Fruit fly (Drosophila melanogaster) whole organism, pupa: ENCODE results near the gene Rtnl1.

ENCODE experiments used
- CG10348 ChIP-seq: fragments of 200-800 bp; sonication (Bioruptor generic); IDR thresholded peaks from 2 replicates; pipeline ENCODE4 v1.3.6; 2022; ENCODE audit warnings: missing biosample characterization, missing genetic modification characterization
- CG12605 ChIP-seq: fragments of 200-800 bp; sonication (Bioruptor generic); IDR thresholded peaks from 2 replicates; pipeline ENCODE4 v1.3.6; 2022; ENCODE audit warnings: missing biosample characterization, missing genetic modification characterization
- CG13204 ChIP-seq: fragments of 200-800 bp; sonication (Bioruptor generic); optimal IDR thresholded peaks from 2 replicates; lab custom pipeline; 2018; ENCODE audit warnings: missing biosample characterization, mild to moderate bottlenecking, missing genetic modification characterization, moderate library complexity
- CG14655 ChIP-seq: fragments of 200-800 bp; sonication (Bioruptor generic); optimal IDR thresholded peaks from 3 replicates; lab custom pipeline; 2017; ENCODE audit warnings: mild to moderate bottlenecking, missing biosample characterization, missing genetic modification reagents, missing genetic modification characterization
- CG15710 ChIP-seq: fragments of 200-800 bp; sonication (Bioruptor generic); optimal IDR thresholded peaks from 2 replicates; lab custom pipeline; 2018; ENCODE audit warnings: missing biosample characterization, mild to moderate bottlenecking, missing genetic modification characterization, moderate library complexity
- CG17806 ChIP-seq: fragments of 200-800 bp; sonication (Bioruptor generic); optimal IDR thresholded peaks from 2 replicates; lab custom pipeline; 2018; ENCODE audit warnings: missing biosample characterization, mild to moderate bottlenecking, missing genetic modification characterization, moderate library complexity
- CG32121 ChIP-seq: fragments of 200-800 bp; sonication (Bioruptor generic); IDR thresholded peaks from 2 replicates; pipeline ENCODE4 v1.3.6; 2022; ENCODE audit warnings: missing biosample characterization, missing genetic modification characterization
- CG34367 ChIP-seq: fragments of 200-800 bp; sonication (Bioruptor generic); optimal IDR thresholded peaks from 2 replicates; lab custom pipeline; 2018; ENCODE audit warnings: missing biosample characterization, mild to moderate bottlenecking, missing genetic modification characterization
- CG4496 ChIP-seq: fragments of 200-800 bp; sonication (Bioruptor generic); IDR thresholded peaks from 3 replicates; pipeline ENCODE4 v1.3.6; 2022; ENCODE audit warnings: missing biosample characterization, missing genetic modification characterization
- CG8159 ChIP-seq: fragments of 200-800 bp; sonication (Bioruptor generic); optimal IDR thresholded peaks from 3 replicates; lab custom pipeline; 2018; ENCODE audit warnings: missing biosample characterization, mild to moderate bottlenecking, missing genetic modification characterization, moderate library complexity
- CG8301 ChIP-seq: fragments of 200-800 bp; sonication (Bioruptor generic); optimal IDR thresholded peaks from 2 replicates; lab custom pipeline; 2018; ENCODE audit warnings: missing biosample characterization, mild to moderate bottlenecking, missing genetic modification characterization
- CG9948 ChIP-seq: fragments of 200-800 bp; sonication (Bioruptor generic); optimal IDR thresholded peaks from 2 replicates; lab custom pipeline; 2018; ENCODE audit warnings: missing biosample characterization, mild to moderate bottlenecking, missing genetic modification characterization, moderate library complexity
- D1 ChIP-seq: fragments of 200-800 bp; sonication (Bioruptor generic); optimal IDR thresholded peaks from 2 replicates; lab custom pipeline; 2018; ENCODE audit warnings: missing biosample characterization, mild to moderate bottlenecking, missing genetic modification characterization, moderate library complexity
- EcR ChIP-seq: fragments of 200-800 bp; sonication (Bioruptor generic); optimal IDR thresholded peaks from 3 replicates; lab custom pipeline; 2019; ENCODE audit warnings: missing biosample characterization, missing genetic modification characterization, mild to moderate bottlenecking, moderate library complexity, missing genetic modification reagents
- Ets98B ChIP-seq: fragments of 200-800 bp; sonication (Bioruptor generic); IDR thresholded peaks from 2 replicates; pipeline ENCODE4 v1.3.6; 2022; ENCODE audit warnings: missing biosample characterization, missing genetic modification characterization
- Pif1A ChIP-seq: fragments of 200-800 bp; sonication (Bioruptor generic); optimal IDR thresholded peaks from 3 replicates; lab custom pipeline; 2016; ENCODE audit warnings: missing biosample characterization, missing genetic modification characterization
- Pif1B ChIP-seq: fragments of 200-800 bp; sonication (Bioruptor generic); optimal IDR thresholded peaks from 3 replicates; lab custom pipeline; 2016; ENCODE audit warnings: missing biosample characterization, missing genetic modification characterization
- Snoo ChIP-seq: fragments of 200-800 bp; sonication (Bioruptor generic); optimal IDR thresholded peaks from 3 replicates; lab custom pipeline; 2017; ENCODE audit warnings: missing biosample characterization, mild to moderate bottlenecking, missing genetic modification characterization, inconsistent platforms
- fd96Ca ChIP-seq: fragments of 200-800 bp; sonication (Bioruptor generic); IDR thresholded peaks from 3 replicates; pipeline ENCODE4 v1.3.6; 2022; ENCODE audit warnings: missing biosample characterization, missing genetic modification characterization
- gl ChIP-seq: fragments of 200-800 bp; sonication (Bioruptor generic); optimal IDR thresholded peaks from 2 replicates; lab custom pipeline; 2018; ENCODE audit warnings: missing biosample characterization, mild to moderate bottlenecking, missing genetic modification characterization
- rn ChIP-seq: fragments of 200-800 bp; sonication (Bioruptor generic); IDR thresholded peaks from 2 replicates; pipeline ENCODE4 v1.3.6; 2022; ENCODE audit warnings: missing biosample characterization, missing genetic modification characterization

The Rtnl1 gene

DNA sequence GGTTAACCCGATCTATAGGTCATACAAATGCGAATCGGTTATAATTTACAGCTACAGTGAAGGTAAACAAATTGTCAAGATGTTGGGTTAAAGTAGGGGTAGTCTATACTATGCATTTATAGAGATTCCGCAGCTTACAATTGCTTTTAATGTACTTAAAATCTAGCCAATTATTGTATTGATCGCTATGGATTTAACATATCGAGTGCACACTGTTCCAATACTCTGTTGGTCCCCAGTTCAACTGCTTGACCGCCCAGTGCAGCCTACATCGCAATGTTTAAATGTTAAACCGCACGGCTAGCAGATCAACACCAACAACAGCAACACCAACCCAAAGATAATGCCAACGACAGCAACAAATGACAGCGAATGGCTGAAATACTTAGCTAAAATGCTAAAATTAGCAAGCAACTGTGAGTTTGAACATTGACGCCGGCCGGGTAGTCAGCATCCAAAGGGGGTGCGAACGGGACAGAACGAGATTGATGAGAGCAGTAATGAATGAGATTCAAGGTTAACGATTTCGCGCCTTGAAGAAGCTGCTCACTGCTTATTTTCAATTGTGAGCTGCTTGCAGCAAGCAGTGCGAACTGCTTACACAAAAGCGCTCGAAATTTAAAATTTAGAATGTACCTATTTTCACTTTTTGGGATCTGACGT, 8.5 kb downstream of the Rtnl1 start:
- TF ChIP-seq fd96Ca (GFP tag; lab: Robert Waterston, UW) (peak; percentile 60; the same call in 2 of the 3 replicates), CG32121 (GFP tag; lab: Robert Waterston, UW) (peak; percentile 33; the same call in 1 of the 2 replicates), CG9948 (tag; lab: Kevin White, UChicago) (no peak), CG34367 (tag; lab: Kevin White, UChicago) (no peak), EcR (GFP tag; lab: Kevin White, UChicago) (no peak), CG10348 (GFP tag; lab: Robert Waterston, UW) (peak; percentile 42), CG8301 (no peak), CG8159 (no peak), Pif1A (GFP tag; lab: Kevin White, UChicago) (no peak), rn (GFP tag; lab: Robert Waterston, UW) (peak; percentile 41; the same call in 1 of the 2 replicates), CG17806 (tag; lab: Kevin White, UChicago) (no peak), CG4496 (GFP tag; lab: Robert Waterston, UW) (peak; percentile 70), CG14655 (GFP tag; lab: Kevin White, UChicago) (no peak), Ets98B (GFP tag; lab: Robert Waterston, UW) (peak; percentile 59), CG12605 (GFP tag; lab: Robert Waterston, UW) (no peak), Snoo (tag; lab: Kevin White, UChicago) (no peak), CG15710 (no peak), gl (tag; lab: Kevin White, UChicago) (no peak)

DNA sequence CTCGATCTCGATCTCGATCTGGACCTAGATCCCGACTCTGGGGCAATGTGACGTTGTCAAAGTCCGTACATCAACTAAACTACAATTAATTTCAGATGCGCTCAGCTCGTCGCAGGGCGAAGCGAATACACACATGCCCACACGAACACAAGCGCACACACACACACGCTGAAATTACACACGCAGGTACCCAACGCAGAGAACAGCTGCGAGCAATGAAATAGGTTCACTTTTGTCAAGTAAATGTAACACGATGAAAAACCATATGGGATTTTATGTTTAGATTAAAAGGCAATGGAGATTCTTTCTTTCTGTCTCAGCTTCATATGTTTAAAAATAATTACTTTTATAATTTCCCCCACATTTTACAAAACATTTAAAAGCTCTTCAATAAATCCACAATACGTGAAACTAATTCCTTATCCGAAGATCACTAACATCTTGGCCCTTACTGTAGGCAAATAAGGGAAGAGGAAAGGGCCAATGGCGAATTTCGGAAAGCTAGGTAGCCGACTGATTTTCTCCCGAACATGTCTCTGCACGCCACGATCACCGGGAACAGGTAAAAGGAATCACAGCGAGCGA, 9.1 kb downstream of the Rtnl1 start:
- TF ChIP-seq CG13204 (peak; percentile 83), CG17806 (tag; lab: Kevin White, UChicago) (peak; percentile 83), CG12605 (GFP tag; lab: Robert Waterston, UW) (peak; percentile 59; the same call in 1 of the 2 replicates), Pif1B (GFP tag; lab: Kevin White, UChicago) (peak; percentile 85), CG14655 (GFP tag; lab: Kevin White, UChicago) (peak; percentile 84), CG9948 (tag; lab: Kevin White, UChicago) (peak; percentile 87), CG10348 (GFP tag; lab: Robert Waterston, UW) (no peak), Ets98B (GFP tag; lab: Robert Waterston, UW) (peak; percentile 66), Pif1A (GFP tag; lab: Kevin White, UChicago) (peak; percentile 87), D1 (tag; lab: Kevin White, UChicago) (peak; percentile 85), gl (tag; lab: Kevin White, UChicago) (peak; percentile 66), CG15710 (peak; percentile 93), fd96Ca (GFP tag; lab: Robert Waterston, UW) (peak; percentile 69), rn (GFP tag; lab: Robert Waterston, UW) (0 out of 2 replicates have a peak, but pooled peaks have one; percentile 7), CG8159 (peak; percentile 91), EcR (GFP tag; lab: Kevin White, UChicago) (peak; percentile 47), CG8301 (peak; percentile 70), Snoo (tag; lab: Kevin White, UChicago) (peak; percentile 73), CG4496 (GFP tag; lab: Robert Waterston, UW) (peak; percentile 63), CG32121 (GFP tag; lab: Robert Waterston, UW) (peak; percentile 32), CG34367 (tag; lab: Kevin White, UChicago) (peak; percentile 85)

DNA sequence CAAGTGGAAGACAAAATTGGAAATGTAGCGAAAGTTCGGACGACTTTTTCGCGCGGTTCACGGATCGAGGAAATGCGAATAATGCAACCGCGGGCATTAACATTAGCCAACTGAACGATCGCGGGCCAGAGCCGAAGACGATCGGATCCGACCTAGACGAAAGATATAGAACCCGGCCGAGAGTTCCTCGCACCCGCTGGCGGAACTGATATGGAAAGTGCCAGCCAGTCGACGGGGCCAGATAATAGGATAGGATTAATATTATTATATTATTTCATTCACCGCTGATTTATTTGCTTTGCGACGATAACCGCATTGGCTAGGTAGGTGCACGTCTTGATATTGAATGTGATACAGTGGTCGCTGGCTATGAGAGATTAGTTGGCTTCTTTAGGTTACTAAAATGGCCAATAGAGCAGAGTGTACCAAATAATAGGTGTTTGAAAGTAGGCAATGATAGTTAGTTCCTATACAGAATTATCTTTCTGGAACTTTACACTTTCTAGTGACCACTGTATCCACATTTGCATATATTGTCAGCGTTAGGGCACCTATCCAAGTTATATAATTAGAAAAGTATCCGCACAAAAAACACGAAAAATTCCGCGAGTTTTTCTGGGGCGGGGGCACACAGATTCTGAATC, 10.0 kb downstream of the Rtnl1 start:
- TF ChIP-seq CG8301 (peak; percentile 78), CG13204 (no peak), CG12605 (GFP tag; lab: Robert Waterston, UW) (peak; percentile 60), fd96Ca (GFP tag; lab: Robert Waterston, UW) (peak; percentile 92), CG10348 (GFP tag; lab: Robert Waterston, UW) (peak; percentile 36; the same call in 1 of the 2 replicates), gl (tag; lab: Kevin White, UChicago) (no peak), CG15710 (peak; percentile 52), CG32121 (GFP tag; lab: Robert Waterston, UW) (peak; percentile 87), CG17806 (tag; lab: Kevin White, UChicago) (peak; percentile 48), CG14655 (GFP tag; lab: Kevin White, UChicago) (peak; percentile 84), CG8159 (peak; percentile 62), rn (GFP tag; lab: Robert Waterston, UW) (peak; percentile 83), D1 (tag; lab: Kevin White, UChicago) (no peak), Ets98B (GFP tag; lab: Robert Waterston, UW) (peak; percentile 90), CG9948 (tag; lab: Kevin White, UChicago) (peak; percentile 53), CG34367 (tag; lab: Kevin White, UChicago) (peak; percentile 54), Pif1A (GFP tag; lab: Kevin White, UChicago) (peak; percentile 68), Snoo (tag; lab: Kevin White, UChicago) (peak; percentile 37), Pif1B (GFP tag; lab: Kevin White, UChicago) (peak; percentile 65), EcR (GFP tag; lab: Kevin White, UChicago) (peak; percentile 80), CG4496 (GFP tag; lab: Robert Waterston, UW) (peak; percentile 87)
- TF ChIP-seq, all 21 proteins: peak for 18

DNA sequence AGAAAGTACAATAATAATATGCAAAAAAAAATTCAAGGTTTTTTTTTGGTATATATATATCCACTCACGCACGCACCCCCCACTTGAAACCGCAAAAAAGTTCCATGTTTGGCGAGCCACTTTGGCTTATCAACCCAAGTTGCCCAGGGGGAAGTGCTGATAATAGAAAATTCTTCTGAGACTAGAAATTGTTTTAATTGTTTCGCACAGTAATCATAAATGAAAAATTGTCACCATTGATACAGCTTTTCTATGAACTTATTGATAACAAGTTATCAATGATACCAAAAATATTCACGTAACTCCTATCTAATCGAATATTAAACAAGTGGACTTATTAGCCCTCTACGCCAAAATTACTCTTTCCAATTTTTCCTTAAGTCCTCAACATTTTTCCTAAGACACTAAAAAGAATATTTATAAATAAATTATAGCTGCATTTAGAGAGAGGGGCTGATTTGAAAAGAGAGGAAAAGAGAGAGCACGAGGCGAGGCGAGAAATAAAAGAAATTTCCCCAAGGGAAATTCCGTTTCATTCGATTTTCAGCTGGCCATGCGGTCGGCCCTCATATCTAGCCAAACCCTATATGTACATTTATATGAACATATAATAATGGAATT, 10.8 kb downstream of the Rtnl1 start:
- TF ChIP-seq CG4496 (GFP tag; lab: Robert Waterston, UW) (no peak), CG15710 (no peak), Ets98B (GFP tag; lab: Robert Waterston, UW) (no peak), CG9948 (tag; lab: Kevin White, UChicago) (no peak), rn (GFP tag; lab: Robert Waterston, UW) (no peak), fd96Ca (GFP tag; lab: Robert Waterston, UW) (no peak), CG10348 (GFP tag; lab: Robert Waterston, UW) (no peak), CG13204 (no peak), Pif1A (GFP tag; lab: Kevin White, UChicago) (no peak), Snoo (tag; lab: Kevin White, UChicago) (no peak), CG17806 (tag; lab: Kevin White, UChicago) (no peak)
